Worm (Caenorhabditis elegans) whole organism, mixed stage, embryonic: ENCODE data around the gene math-6.

Experiments
- elt-1 ChIP-seq: sonication (generic microtip); optimal IDR thresholded peaks from 2 replicates; lab custom pipeline; 2017; ENCODE audit warnings: missing genetic modification characterization, mild to moderate bottlenecking, missing compliant biosample characterization, antibody characterized with exemption, moderate library complexity, borderline replicate concordance; ENCODE audit not compliant: insufficient read depth
- lsy-2 ChIP-seq: fragments of 150-350 bp; optimal IDR thresholded peaks from 2 replicates; lab custom pipeline; 2014; ENCODE audit warnings: missing biosample characterization, missing genetic modification characterization
- nhr-76 ChIP-seq: sonication (generic microtip); optimal IDR thresholded peaks from 2 replicates; lab custom pipeline; 2017; ENCODE audit warnings: missing biosample characterization, missing genetic modification characterization
- snpc-4 ChIP-seq: fragments of 150-350 bp; optimal IDR thresholded peaks from 2 replicates; lab custom pipeline; 2014; ENCODE audit warnings: missing biosample characterization, missing genetic modification characterization
- unc-120 ChIP-seq: sonication (generic microtip); optimal IDR thresholded peaks from 2 replicates; lab custom pipeline; 2017; ENCODE audit warnings: missing genetic modification characterization, missing compliant biosample characterization; ENCODE audit not compliant: poor library complexity, severe bottlenecking

- TF ChIP-seq snpc-4 (tag; lab: Kevin White, UChicago), result no peak
- TF ChIP-seq elt-1, result no peak
- no peak for TF ChIP-seq nhr-76
- TF ChIP-seq unc-120 (tag; lab: Kevin White, UChicago), result no peak
- no peak for TF ChIP-seq lsy-2 (tag; lab: Kevin White, UChicago)
Measured at ce11 chrII:1922665-1923187, 38.2 kb upstream of the math-6 start, which contains the start of the genes bath-2 and F52C6.4.
